Fruit fly (Drosophila melanogaster) Kc167 (cell line): ENCODE measurements around the gene CG9933.

Source experiments
- Myc ChIP-seq: fragments of >200 bp; optimal IDR thresholded peaks from 2 replicates; lab custom pipeline; 2017; ENCODE audit warnings: missing external identifiers
- Sin3A ChIP-seq: fragments of >200 bp; optimal IDR thresholded peaks from 2 replicates; lab custom pipeline; 2018; ENCODE audit warnings: missing external identifiers
- h ChIP-seq: fragments of >200 bp; optimal IDR thresholded peaks from 3 replicates; lab custom pipeline; 2018; ENCODE audit warnings: missing external identifiers
- psq ChIP-seq: fragments of >200 bp; optimal IDR thresholded peaks from 2 replicates; lab custom pipeline; 2017; ENCODE audit warnings: missing external identifiers
- ttk ChIP-seq: sonication (Bioruptor generic); optimal IDR thresholded peaks from 2 replicates; lab custom pipeline; 2017; ENCODE audit warnings: missing external identifiers

DNA sequence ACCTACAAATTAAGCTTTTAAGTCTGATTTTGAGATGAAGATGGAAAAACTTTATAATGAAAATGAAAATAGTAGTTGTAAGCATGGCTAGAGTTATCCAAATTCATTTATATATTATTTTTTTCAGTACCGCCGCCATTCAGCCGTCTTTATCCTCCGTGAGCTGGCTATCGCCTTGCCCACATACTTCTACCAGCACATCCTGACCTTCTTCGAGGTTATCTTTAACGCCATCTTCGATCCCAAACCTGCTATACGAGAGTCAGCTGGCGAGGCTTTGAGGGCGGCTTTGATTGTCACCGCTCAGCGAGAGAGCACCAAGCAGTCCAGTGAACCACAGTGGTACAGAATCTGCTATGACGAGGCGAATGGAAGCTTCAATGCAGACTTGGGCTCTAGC is 15.8 kb downstream of the CG9933 start:
- no peak for TF ChIP-seq Sin3A (lab: Kevin White, UChicago)
- no peak for TF ChIP-seq h (lab: Kevin White, UChicago)
- TF ChIP-seq psq, result no peak
- no peak for TF ChIP-seq Myc (lab: Kevin White, UChicago)
- no peak for TF ChIP-seq ttk (lab: Kevin White, UChicago)
